Worm (Caenorhabditis elegans): ENCODE data around the gene ZK370.4.

ZK370.4 gene

DNA sequence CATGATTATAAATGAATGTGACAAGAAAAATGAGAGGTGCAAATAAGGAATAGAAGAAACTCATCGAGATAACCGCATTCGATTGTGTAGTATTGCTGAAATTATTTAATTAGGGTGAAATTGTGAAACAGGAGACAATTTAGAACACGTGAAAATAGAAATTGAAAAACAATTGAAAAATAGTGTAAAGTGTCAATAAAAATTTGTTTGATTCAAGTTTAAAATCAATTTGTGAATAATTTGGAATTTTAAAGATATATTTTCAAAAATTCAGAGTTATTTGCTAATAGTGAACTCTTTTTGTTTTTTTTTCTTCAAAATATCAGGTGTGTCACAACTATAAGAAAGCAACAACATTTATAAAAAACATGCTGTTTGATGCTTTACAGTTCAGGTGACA, at the start of gene ZK370.4:
Gene ZK370.4 (minus strand): TSS at position 101 of the 400 bp plus-strand sequence.
- TF ChIP-seq unc-62 (GFP tag; optimal IDR thresholded peaks at IDR 0.05): no peak

DNA sequence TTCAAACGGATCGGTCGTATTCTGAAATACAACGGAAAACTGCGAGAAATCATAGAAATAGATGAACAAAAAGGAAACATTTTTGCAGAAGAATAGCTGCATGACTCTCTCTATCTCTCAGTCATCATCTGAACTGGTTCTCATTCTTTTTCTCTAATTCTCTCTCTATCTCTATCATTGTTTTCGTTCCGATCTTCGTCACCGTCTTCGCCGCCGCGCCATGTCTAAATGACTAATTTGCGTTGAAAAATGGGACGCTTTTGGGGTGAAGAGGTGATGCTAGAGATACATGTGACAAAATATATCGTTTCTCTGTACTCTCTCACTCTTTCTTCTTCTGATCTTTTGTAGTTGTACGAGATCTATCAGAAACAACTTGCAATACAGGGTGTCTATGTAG, 49.3 kb upstream of the ZK370.4 start:
- no peak for TF ChIP-seq unc-62 (GFP tag; optimal IDR thresholded peaks at IDR 0.05)

DNA sequence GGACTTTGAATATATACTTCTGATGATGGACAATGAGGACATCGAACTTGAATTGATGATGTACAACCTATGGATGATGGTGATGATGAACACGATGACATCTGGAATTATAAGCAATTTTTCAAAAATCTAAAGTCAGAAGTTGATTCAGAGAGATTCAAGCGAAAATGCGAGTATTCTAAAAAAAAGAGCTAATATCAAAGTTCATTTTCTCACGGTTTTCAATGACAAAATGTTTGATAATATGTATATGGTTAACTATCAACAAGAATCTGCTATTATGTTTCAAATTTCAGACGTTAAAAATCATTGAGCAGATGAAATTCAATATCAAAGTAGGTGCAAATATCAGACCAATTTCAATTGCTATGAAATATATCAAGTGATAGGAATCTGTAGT, 48.7 kb upstream of the ZK370.4 start, which contains the start of gene K02D10.4:
Gene K02D10.4 (minus strand): TSS at position 101 of the 400 bp plus-strand sequence.
- TF ChIP-seq unc-62 (GFP tag; optimal IDR thresholded peaks at IDR 0.05): no peak

DNA sequence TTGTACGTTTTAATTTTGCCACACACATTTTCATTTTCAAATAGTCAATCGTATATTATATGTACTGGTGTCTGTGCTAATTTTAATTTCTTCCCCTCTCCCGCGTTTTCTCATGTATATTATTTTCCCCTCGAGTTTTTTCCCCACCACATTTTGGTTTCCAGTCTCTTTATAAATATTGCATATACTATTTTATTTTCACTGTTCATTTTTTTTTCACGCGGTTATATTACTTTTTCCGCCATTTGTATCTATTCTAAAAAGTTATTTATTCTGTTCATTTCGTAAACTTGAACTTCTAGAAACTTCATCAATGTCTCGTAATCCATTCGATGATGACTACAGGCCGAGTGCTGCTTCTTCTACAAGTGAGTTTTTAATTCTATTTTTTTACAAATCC, 44.7 kb upstream of the ZK370.4 start, which contains the start of gene snap-29:
Gene snap-29 (plus strand): TSS at position 301 of the 400 bp plus-strand sequence.
- TF ChIP-seq unc-62 (GFP tag; optimal IDR thresholded peaks at IDR 0.05): no peak

DNA sequence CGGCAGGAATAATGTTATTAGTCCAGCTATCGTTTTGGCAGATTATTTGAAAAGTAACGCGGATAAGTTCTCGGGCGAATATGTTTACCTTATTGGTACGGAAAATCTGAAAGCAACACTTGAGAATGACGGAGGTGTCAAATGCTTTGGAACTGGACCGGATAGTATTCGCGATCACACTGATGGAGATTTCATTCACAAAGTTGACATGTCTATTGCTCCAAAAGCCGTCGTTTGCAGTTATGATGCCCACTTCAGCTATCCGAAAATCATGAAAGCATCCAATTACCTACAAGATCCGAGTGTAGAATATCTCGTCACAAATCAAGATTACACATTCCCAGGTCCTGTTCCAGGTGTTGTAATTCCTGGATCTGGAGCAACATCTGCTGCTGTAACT, 42.2 kb upstream of the ZK370.4 start:
- TF ChIP-seq unc-62 (GFP tag; optimal IDR thresholded peaks at IDR 0.05): no peak

DNA sequence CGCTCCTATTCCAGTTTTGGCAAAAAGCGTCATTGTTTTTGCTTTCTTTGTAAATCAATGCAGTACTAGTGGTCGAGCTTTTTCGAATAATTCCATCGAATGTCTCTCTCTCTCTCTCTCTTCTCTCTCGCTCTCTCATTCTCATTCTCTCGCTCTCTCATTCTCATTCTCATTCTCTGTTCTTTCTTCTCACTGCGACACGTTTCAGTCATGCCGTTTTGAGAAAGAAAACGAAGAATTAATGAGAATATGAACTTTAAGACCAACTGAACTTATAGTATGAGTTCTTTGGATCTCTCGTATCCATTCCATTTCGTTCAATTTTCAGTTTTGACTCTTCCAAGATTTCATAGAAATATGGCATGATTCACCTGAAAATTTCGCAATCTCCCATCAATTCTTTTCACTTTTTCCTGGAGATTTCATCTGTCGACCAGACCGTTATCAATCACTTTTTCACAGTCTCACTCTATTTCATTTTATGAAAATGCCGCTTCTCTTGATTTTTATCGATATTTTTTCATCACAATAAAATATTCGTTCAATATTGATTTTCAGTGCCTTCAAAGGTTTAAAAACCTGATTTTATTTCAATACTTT, 41.3 kb upstream of the ZK370.4 start:
- TF ChIP-seq unc-62 (GFP tag; optimal IDR thresholded peaks at IDR 0.05): no peak

DNA sequence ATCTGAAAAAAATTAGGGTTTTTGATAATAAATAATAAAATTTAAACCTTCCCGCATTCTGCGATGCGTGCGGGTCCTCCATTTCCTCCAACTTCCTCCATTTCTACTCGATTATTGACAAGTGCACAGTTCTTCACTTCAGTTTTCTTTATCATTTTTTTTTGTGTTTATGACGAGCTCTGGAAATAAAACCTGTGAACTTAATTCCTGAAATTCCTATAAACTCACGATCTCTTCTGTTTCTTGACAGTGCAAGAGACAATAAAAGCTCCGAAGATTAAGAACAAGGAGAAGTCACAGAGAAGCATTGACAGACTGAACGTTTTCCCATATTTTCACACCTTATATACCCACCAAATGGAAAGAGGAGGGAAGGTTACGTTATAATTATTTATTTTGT, 40.6 kb upstream of the ZK370.4 start, which contains the start of gene K02D10.3:
Gene K02D10.3 (minus strand): TSS at position 101 of the 400 bp plus-strand sequence.
- TF ChIP-seq unc-62 (GFP tag; optimal IDR thresholded peaks at IDR 0.05): no peak

DNA sequence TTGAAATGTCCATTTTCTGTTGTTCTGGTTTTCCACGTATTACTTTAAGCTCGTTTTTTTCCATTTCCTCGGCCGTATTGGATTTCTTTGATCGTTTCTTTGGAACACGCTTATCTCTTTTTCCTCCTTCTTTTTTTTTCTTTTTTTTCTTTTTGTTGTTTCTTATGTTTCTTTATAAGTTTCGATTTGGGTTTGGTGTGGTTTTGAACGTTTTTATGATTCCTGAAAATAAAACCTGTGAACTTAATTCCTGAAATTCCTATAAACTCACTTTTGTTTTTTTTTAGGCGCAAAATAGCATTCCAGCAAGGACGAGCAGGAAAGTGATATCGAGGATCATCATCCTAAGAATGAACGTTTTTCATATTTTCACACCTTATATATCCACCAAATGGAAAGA, 40.0 kb upstream of the ZK370.4 start, which contains the start of gene K02D10.2:
Gene K02D10.2 (minus strand): TSS at position 101 of the 400 bp plus-strand sequence.
- no peak for TF ChIP-seq unc-62 (GFP tag; optimal IDR thresholded peaks at IDR 0.05)

DNA sequence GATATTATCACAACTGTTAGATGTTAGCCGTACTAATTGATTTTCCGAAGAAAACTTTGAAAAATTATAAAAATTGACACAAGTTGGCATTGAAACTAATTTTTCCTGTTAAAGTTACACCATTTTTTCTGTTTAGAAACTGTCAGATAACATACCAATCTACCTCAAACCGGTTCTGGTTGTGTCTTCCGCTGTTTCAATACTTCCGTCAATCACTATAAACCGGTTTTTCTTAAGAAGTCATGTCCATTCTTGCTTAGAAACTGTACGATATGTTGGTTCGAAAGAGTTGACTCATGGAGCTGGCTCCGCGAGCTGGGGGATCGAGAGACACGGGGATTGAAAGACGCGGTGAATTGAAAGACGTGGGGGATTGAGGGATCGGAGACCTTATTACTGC, 39.0 kb upstream of the ZK370.4 start:
- TF ChIP-seq unc-62 (GFP tag; optimal IDR thresholded peaks at IDR 0.05): no peak

DNA sequence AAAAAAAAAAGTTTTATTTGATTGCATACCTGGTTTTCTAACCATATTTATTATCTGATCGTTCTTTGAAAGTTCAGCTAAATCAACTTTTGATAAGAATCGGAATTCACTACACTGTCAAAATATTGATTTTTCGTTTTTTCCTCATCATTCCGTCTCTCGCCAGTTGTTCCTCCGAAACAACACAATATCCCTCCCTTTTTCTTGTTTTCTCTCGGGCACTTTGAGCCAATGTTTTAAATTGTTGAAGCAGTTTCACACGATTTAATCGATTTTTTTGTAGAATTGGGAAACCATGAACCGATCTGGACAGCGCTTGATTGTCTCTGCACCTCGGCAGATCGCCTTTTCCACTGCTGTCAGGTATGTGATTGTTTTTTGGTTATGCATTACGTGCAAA, 38.0 kb upstream of the ZK370.4 start, which contains the start of gene K02D10.1:
Gene K02D10.1 (plus strand): TSS at position 284 of the 400 bp plus-strand sequence.
- no peak for TF ChIP-seq unc-62 (GFP tag; optimal IDR thresholded peaks at IDR 0.05)

DNA sequence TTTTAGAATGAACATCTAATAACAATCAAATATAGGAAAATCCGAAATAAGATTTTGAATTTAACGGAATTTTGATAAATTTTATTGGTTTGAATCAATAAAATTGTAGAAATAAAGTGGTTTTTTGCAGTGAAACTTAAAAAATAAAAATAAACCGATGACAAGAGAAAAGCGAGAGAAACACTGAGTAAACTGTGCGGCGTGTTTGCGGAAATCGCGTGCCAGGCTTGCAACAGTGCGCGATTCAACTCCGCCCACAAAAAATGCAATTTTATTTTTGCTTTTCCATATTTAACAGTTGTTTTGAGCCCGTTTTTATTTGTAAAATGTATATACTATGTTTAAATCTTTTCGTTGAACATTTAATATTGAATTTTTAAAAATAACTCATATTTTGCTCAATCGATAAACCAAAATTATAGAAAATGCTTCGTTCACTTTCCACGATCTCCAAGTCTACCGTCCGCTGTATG, 36.7 kb upstream of the ZK370.4 start, which contains the start of gene mtss-1:
Gene mtss-1 (plus strand): TSS at position 423 of the 473 bp plus-strand sequence.
- TF ChIP-seq unc-62 (GFP tag; optimal IDR thresholded peaks at IDR 0.05): no peak

DNA sequence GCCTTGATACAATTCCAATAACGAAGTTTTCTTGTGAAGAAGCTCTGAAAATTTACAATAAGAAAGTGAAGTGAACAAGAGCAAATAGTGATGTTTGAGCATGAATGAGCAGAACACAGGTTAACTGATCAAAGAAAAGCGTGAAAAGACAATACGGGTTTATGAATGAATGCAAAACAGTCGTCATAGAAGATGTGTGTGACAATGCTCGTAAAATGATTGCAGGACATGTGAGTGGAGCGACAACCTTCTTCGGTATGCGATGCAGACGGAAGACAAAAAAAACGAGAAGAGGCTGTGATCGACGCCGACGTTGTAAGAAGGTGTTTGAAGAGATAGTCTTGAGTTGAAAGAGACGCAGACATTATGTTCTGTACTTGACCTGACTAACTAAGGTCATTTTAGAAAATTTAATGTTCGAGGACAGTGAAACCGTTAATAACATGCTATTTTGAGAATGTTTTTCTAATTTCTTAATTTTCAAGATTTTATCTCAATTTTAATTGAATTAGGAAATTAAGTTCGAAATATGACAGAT, 36.2 kb upstream of the ZK370.4 start, which contains the start of gene mig-22:
Gene mig-22 (minus strand): TSS at position 51 of the 538 bp plus-strand sequence.
- TF ChIP-seq unc-62 (GFP tag; optimal IDR thresholded peaks at IDR 0.05): no peak

DNA sequence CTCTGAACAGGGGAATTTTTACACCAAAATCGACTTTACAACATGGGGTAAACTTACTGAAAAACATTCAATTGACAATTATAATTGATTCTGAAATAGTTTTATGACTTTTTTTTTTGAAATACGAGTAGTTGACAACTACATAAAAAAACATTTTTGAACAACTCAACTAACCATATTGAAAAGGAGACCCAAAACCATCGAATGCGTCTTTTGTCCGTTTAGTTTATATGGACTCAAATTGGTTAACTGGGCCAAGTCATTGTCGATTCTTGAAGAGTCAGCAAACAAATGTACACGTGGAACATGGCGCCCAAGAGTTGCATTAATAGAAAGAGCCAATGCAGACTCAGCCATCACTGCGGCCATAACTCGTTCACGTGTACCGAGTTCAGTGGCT, 35.3 kb upstream of the ZK370.4 start:
- no peak for TF ChIP-seq unc-62 (GFP tag; optimal IDR thresholded peaks at IDR 0.05)

DNA sequence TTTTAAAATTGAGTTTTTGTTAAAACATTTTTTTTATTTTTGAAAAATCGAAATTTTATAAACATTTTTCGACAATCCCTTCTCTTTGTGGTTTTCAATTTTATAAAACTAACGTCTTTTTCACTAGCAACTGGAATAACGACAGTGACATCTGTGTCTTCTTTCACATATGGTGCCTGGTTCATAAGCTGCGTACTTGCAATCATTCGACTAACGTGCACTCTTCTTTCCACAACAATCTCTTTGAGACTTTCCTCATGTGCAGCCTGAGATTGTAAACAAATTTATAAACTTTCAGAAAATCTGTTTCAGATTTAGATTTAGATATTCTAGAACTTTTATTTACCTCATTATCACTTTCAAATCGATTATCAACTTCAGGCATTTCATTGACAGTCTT, 33.8 kb upstream of the ZK370.4 start:
- TF ChIP-seq unc-62 (GFP tag; optimal IDR thresholded peaks at IDR 0.05): no peak

DNA sequence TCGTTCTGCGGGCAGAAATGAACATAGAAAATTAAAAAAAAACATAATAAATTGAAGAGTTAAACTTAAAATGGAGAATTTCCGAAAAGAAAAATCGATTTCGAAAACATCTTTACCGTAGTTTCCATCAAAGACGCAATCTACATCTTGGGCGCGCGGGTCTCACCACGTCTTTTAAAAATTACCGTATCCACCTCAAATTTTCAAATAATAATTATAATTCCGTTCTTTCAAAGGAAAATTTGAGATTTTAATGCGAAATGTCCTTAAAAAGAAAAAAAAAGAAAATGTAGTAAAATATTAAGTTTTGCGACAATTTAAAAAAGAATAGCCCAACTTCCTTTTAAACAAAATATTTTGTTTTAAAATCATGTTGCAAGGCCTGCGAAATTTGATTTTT, 31.9 kb upstream of the ZK370.4 start:
- TF ChIP-seq unc-62 (GFP tag; optimal IDR thresholded peaks at IDR 0.05): no peak

DNA sequence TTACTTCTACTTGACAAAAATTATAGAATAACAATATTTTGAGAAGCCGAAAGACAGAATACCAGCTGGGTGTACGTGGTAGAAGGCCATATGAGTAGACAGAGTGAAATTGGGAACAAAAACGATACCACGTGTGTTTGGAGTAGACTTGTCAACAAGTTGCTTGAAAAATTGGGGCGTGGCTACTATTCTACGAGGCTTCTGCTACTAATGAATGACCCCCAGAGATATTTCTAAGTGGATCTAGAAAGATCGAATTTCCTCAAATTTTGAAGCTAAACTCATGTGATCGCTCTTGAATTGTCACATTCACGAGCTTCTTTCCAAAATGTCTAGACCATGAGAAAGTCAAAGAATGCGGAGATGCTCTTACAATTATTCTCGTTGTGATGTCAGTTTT, 30.8 kb upstream of the ZK370.4 start:
- no peak for TF ChIP-seq unc-62 (GFP tag; optimal IDR thresholded peaks at IDR 0.05)

DNA sequence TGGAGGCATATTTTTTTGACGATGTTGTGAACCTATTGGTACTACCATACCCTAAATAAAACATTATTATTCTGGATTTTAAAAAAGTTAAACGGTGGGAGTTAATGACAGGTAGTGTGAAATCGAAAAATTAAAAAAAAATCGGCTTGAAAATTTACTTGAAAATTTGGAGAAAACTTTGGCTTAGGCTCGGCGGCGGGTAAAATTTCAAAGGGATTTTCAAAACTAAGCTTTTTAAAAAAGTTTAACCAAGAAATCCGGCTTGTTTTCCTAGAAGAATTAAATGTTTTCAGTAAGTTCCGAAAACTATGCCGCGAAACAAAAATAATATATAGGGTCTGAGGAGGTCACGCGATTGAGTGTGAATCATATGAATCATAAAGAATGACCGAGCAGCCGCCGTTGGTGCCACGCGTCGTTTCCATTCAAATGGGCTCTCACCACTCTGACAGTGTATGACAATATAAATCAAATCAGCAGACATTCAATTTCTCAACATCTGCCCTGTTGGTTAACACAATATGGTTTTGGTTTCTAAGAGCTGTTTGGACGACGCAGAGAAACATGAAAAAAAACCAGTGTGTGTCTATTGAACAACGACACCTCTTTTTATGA, 29.9 kb upstream of the ZK370.4 start, which contains the start of gene aak-1:
Gene aak-1 (minus strand): TSS at position 51 of the 615 bp plus-strand sequence.
- no peak for TF ChIP-seq unc-62 (GFP tag; optimal IDR thresholded peaks at IDR 0.05)

Measured in whole organism, dauer.